Worm (Caenorhabditis elegans): ENCODE results near the gene F09E5.3.

F09E5.3 gene

DNA sequence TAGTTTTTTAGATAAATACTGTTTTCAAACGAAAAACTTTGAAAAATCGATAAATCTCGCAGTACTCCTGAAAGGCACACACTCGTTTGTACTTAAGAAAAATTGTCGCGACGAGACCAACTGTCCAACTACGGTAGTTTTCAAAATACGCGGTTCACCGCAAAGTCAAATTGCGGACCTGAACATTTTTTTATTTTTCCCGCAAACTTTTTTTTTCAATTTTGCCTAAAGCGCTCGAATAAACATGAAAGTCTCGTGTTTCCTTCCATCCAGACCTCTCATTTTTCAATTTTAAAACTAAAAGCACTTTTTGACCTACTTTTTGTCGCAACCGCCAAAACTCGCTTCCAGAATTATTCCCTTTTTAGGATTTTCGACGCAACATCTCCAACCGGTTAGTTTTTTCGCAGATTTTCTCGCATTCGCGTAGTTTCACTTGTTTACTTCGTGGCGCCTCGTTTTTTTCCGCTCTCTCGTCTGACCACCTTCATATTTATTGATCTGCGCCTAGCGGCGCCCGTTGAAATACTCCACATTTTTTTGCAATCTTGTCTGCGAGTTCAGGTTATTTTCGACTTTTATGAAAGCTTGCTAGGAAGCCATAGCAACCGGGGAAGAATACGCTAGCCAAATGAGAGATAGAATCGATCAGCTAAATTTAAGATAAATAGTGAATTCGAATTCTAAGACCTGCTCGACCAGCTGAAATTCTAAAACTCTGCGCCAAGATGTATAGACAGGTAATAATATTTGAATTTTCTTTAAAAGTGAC, 3.9 kb downstream of the F09E5.3 start, which contains the start of gene prdx-2:
Gene prdx-2, plus strand, starts transcription at position 729 of the 772 bp plus-strand sequence.
- TF ChIP-seq sdc-2 (tag; optimal IDR thresholded peaks at IDR 0.05) (no peak), pros-1 (tag; optimal IDR thresholded peaks at IDR 0.05) (no peak)

- TF ChIP-seq ceh-9 (tag; optimal IDR thresholded peaks at IDR 0.05) = no peak
- TF ChIP-seq K09A11.1 (tag; optimal IDR thresholded peaks at IDR 0.05; ENCODE audit: insufficient read depth) = no peak
- no peak for TF ChIP-seq ceh-24 (tag; optimal IDR thresholded peaks at IDR 0.05)
- no peak for TF ChIP-seq nhr-232 (tag; optimal IDR thresholded peaks at IDR 0.05)
- TF ChIP-seq T23F11.4 (GFP tag; optimal IDR thresholded peaks at IDR 0.05) = no peak
- TF ChIP-seq npax-4 (tag; optimal IDR thresholded peaks at IDR 0.05) = no peak
- TF ChIP-seq C08G9.2 (tag; optimal IDR thresholded peaks at IDR 0.05) = no peak
- no peak for TF ChIP-seq lim-6 (tag; optimal IDR thresholded peaks at IDR 0.05)
- no peak for TF ChIP-seq hlh-30 (tag; optimal IDR thresholded peaks at IDR 0.05; ENCODE audit: insufficient read depth)
- TF ChIP-seq fkh-10 (GFP tag; optimal IDR thresholded peaks at IDR 0.05) = no peak
- TF ChIP-seq madf-2 (tag; optimal IDR thresholded peaks at IDR 0.05) = no peak
- no peak for TF ChIP-seq ahr-1 (tag; optimal IDR thresholded peaks at IDR 0.05)
- no peak for TF ChIP-seq hlh-13 (GFP tag; optimal IDR thresholded peaks at IDR 0.05)
- TF ChIP-seq che-1 (tag; optimal IDR thresholded peaks at IDR 0.05) = no peak
These were observed 4.4 kb downstream of the F09E5.3 start for ce11 chrII:5378239-5378521.

ce11 chrII:5379614-5380077, 5.8 kb downstream of the F09E5.3 start, which contains the start of gene pkc-3:
TSS of gene pkc-3 (plus strand) at chrII:5380027.
- TF ChIP-seq ahr-1 (tag; optimal IDR thresholded peaks at IDR 0.05) = no peak
- TF ChIP-seq lim-6 (tag; optimal IDR thresholded peaks at IDR 0.05) = no peak
- TF ChIP-seq tbx-2 (tag; optimal IDR thresholded peaks at IDR 0.05) = peak; percentile 14
- TF ChIP-seq K09A11.1 (tag; optimal IDR thresholded peaks at IDR 0.05; ENCODE audit: insufficient read depth) = no peak
- no peak for TF ChIP-seq pros-1 (tag; optimal IDR thresholded peaks at IDR 0.05)
- TF ChIP-seq fax-1 (tag; optimal IDR thresholded peaks at IDR 0.05) = no peak
- no peak for TF ChIP-seq nhr-232 (tag; optimal IDR thresholded peaks at IDR 0.05)
- peak; percentile 74 for TF ChIP-seq elt-2 (tag; optimal IDR thresholded peaks at IDR 0.05)
- TF ChIP-seq ceh-18 (tag; optimal IDR thresholded peaks at IDR 0.05) = no peak
- no peak for TF ChIP-seq pag-3 (tag; optimal IDR thresholded peaks at IDR 0.05; ENCODE audit: borderline replicate concordance)
- TF ChIP-seq ceh-22 (tag; optimal IDR thresholded peaks at IDR 0.05) = no peak
- TF ChIP-seq gmeb-2 (tag; optimal IDR thresholded peaks at IDR 0.05) = no peak
- no peak for TF ChIP-seq hlh-6 (tag; optimal IDR thresholded peaks at IDR 0.05)
- no peak for TF ChIP-seq eyg-1 (tag; optimal IDR thresholded peaks at IDR 0.05)
- no peak for TF ChIP-seq C08G9.2 (tag; optimal IDR thresholded peaks at IDR 0.05)
- TF ChIP-seq pat-9 (tag; optimal IDR thresholded peaks at IDR 0.05) = no peak
- TF ChIP-seq unc-86 (tag; optimal IDR thresholded peaks at IDR 0.05) = no peak
- no peak for TF ChIP-seq madf-2 (tag; optimal IDR thresholded peaks at IDR 0.05)
- TF ChIP-seq unc-3 (GFP tag; conservative IDR thresholded peaks at IDR 0.05) = no peak
- no peak for TF ChIP-seq unc-3 (tag; optimal IDR thresholded peaks at IDR 0.05)
- TF ChIP-seq ref-2 (tag; optimal IDR thresholded peaks at IDR 0.05) = no peak
- TF ChIP-seq Y22D7AL.16 (tag; optimal IDR thresholded peaks at IDR 0.05) = no peak
- TF ChIP-seq npax-4 (tag; optimal IDR thresholded peaks at IDR 0.05) = no peak
- no peak for TF ChIP-seq ceh-31 (tag; optimal IDR thresholded peaks at IDR 0.05)
- no peak for TF ChIP-seq syd-9 (tag; optimal IDR thresholded peaks at IDR 0.05)
- TF ChIP-seq ceh-45 (GFP tag; IDR thresholded peaks at IDR 0.05) = no peak
- TF ChIP-seq ceh-2 (tag; optimal IDR thresholded peaks at IDR 0.05) = peak; percentile 9
- no peak for TF ChIP-seq pha-4 (tag; optimal IDR thresholded peaks at IDR 0.05)
- TF ChIP-seq hlh-13 (GFP tag; optimal IDR thresholded peaks at IDR 0.05) = no peak
- no peak for TF ChIP-seq pqm-1 (tag; optimal IDR thresholded peaks at IDR 0.05)
- no peak for TF ChIP-seq ceh-19 (GFP tag; optimal IDR thresholded peaks at IDR 0.05)
- no peak for TF ChIP-seq dmd-4 (tag; optimal IDR thresholded peaks at IDR 0.05; ENCODE audit: borderline replicate concordance)
- TF ChIP-seq dve-1 (tag; optimal IDR thresholded peaks at IDR 0.05) = peak; percentile 4
- no peak for TF ChIP-seq ceh-24 (tag; optimal IDR thresholded peaks at IDR 0.05)
- no peak for TF ChIP-seq zip-5 (tag; optimal IDR thresholded peaks at IDR 0.05)
- no peak for TF ChIP-seq tbx-7 (tag; optimal IDR thresholded peaks at IDR 0.05)
- no peak for TF ChIP-seq C38D4.7 (GFP tag; optimal IDR thresholded peaks at IDR 0.05)
- no peak for TF ChIP-seq F13H6.1 (tag; optimal IDR thresholded peaks at IDR 0.05)
- TF ChIP-seq unc-55 (GFP tag; optimal IDR thresholded peaks at IDR 0.05) = no peak
- no peak for TF ChIP-seq fkh-10 (GFP tag; optimal IDR thresholded peaks at IDR 0.05)
- TF ChIP-seq sox-2 (GFP tag; IDR thresholded peaks at IDR 0.05) = no peak
- no peak for TF ChIP-seq fkh-6 (tag; optimal IDR thresholded peaks at IDR 0.05)

Data from whole organism, late embryonic.